Fruit fly (Drosophila melanogaster): ENCODE data around the gene Ncc69.

Ncc69 gene

DNA sequence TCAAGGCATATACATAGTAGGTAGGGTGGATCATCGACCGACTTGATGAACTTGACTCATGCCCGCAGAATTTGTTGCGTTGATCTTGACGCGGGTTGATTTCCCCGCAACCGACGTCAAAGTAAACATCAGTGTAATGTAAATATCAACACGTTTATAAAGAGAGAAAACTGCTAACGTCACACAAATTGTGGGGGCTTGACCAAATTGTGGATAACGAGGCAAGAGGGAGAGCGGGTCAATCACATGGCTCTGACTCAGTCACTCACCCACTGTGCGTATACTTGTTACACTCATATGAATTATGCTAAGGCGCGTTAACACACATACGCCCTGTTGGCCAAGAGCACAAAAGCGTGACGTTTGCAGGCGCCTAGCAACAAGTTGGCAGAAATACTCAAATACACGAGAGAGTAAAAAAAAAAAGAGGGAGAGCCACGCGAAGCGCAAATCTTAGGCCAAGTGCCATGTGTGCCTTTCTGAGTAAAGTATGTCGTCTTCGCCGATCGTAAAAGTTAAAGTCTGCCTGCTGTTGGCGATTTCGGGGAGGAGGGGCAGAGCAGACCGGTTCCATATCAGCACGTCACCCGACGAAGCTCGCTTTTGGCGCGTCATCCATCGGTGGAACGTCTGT lies 15.9 kb upstream of the Ncc69 start (continued):
- TF ChIP-seq CG6854 (GFP tag; optimal IDR thresholded peaks at IDR 0.05) = peak; percentile 87
- peak; percentile 90 for TF ChIP-seq Bdp1 (GFP tag; optimal IDR thresholded peaks at IDR 0.05)
- TF ChIP-seq gce (GFP tag; IDR thresholded peaks at IDR 0.05) = peak; percentile 96
- peak; percentile 88 for TF ChIP-seq CG17612 (GFP tag; IDR thresholded peaks at IDR 0.05)
- no peak for TF ChIP-seq CG14710 (tag; optimal IDR thresholded peaks at IDR 0.05)
- TF ChIP-seq CG30403 (GFP tag; optimal IDR thresholded peaks at IDR 0.05) = peak; percentile 60
- TF ChIP-seq CG4854 (GFP tag; optimal IDR thresholded peaks at IDR 0.05) = peak; percentile 93
- TF ChIP-seq CG6175 (GFP tag; IDR thresholded peaks at IDR 0.05) = peak; percentile 84
- TF ChIP-seq Deaf1 (tag; optimal IDR thresholded peaks at IDR 0.05) = peak; percentile 85
- TF ChIP-seq insv (GFP tag; optimal IDR thresholded peaks at IDR 0.05) = peak; percentile 48 to 78
- TF ChIP-seq Spps (tag; optimal IDR thresholded peaks at IDR 0.05) = peak; percentile 15
- no peak for TF ChIP-seq ato (GFP tag; IDR thresholded peaks at IDR 0.05; ENCODE audit: partially characterized antibody)
- TF ChIP-seq CG17802 (tag; optimal IDR thresholded peaks at IDR 0.05) = peak; percentile 35
- peak; percentile 72 for TF ChIP-seq ken (GFP tag; IDR thresholded peaks at IDR 0.05)
- peak; percentile 47; the same call in 2 of the 3 replicates for TF ChIP-seq row (GFP tag; IDR thresholded peaks at IDR 0.05)
- TF ChIP-seq CG6765 (GFP tag; optimal IDR thresholded peaks at IDR 0.05) = peak; percentile 93
- no peak for TF ChIP-seq ac (GFP tag; optimal IDR thresholded peaks at IDR 0.05)
- peak in 1 of 2 experiments; percentile 95 for TF ChIP-seq Hr51 (GFP tag; optimal IDR thresholded peaks at IDR 0.05)
- peak; percentile 81 for TF ChIP-seq D19B (GFP tag; optimal IDR thresholded peaks at IDR 0.05)
- TF ChIP-seq Sox102F (GFP tag; optimal IDR thresholded peaks at IDR 0.05) = peak; percentile 87
- no peak for TF ChIP-seq hbn (GFP tag; IDR thresholded peaks at IDR 0.05; ENCODE audit: partially characterized antibody)
- peak; percentile 86 for TF ChIP-seq Adf1 (GFP tag; IDR thresholded peaks at IDR 0.05)
- peak; percentile 81 for TF ChIP-seq CG9817 (tag; optimal IDR thresholded peaks at IDR 0.05)
- TF ChIP-seq knrl (GFP tag; IDR thresholded peaks at IDR 0.05; ENCODE audit: partially characterized antibody) = no peak
- peak; percentile 28 for TF ChIP-seq CG11504 (tag; optimal IDR thresholded peaks at IDR 0.05)
- TF ChIP-seq GATAe (GFP tag; conservative IDR thresholded peaks at IDR 0.05) = no peak; the same call in 1 of the 2 replicates
- TF ChIP-seq CG13287 (GFP tag; IDR thresholded peaks at IDR 0.05; ENCODE audit: partially characterized antibody) = no peak; the same call in none of the 2 replicates
- TF ChIP-seq Jarid2 (GFP tag; optimal IDR thresholded peaks at IDR 0.05) = peak; percentile 80
- peak; percentile 99 for TF ChIP-seq Med (GFP tag)
- TF ChIP-seq sob (GFP tag; IDR thresholded peaks at IDR 0.05) = peak; percentile 95
- TF ChIP-seq HmgZ (tag; optimal IDR thresholded peaks at IDR 0.05) = peak; percentile 96
- TF ChIP-seq CG8290 (GFP tag; optimal IDR thresholded peaks at IDR 0.05) = peak; percentile 73
- peak; percentile 61 to 98 for TF ChIP-seq CG8290 (tag; optimal IDR thresholded peaks at IDR 0.05)
- no peak for TF ChIP-seq yki (optimal IDR thresholded peaks at IDR 0.05)
- TF ChIP-seq sim (GFP tag; IDR thresholded peaks at IDR 0.05) = peak; percentile 61; the same call in 1 of the 2 replicates
- TF ChIP-seq Trl (optimal IDR thresholded peaks at IDR 0.05) = peak; percentile 52 to 88
- TF ChIP-seq Trl (GFP tag; optimal IDR thresholded peaks at IDR 0.05) = peak; percentile 94
- peak; percentile 71 for TF ChIP-seq Nf-YC (tag; optimal IDR thresholded peaks at IDR 0.05)
- TF ChIP-seq sr (GFP tag; IDR thresholded peaks at IDR 0.05) = peak; percentile 97

- TF ChIP-seq exex (tag; optimal IDR thresholded peaks at IDR 0.05) (peak; percentile 50), mam (GFP tag; optimal IDR thresholded peaks at IDR 0.05) (no peak), gem (tag; optimal IDR thresholded peaks at IDR 0.05) (no peak), ap (GFP tag; IDR thresholded peaks at IDR 0.05) (no peak), toy (GFP tag; IDR thresholded peaks at IDR 0.05) (no peak), Pdp1 (GFP tag; optimal IDR thresholded peaks at IDR 0.05) (peak in 1 of 2 experiments; percentile 6), pnt (GFP tag; optimal IDR thresholded peaks at IDR 0.05) (no peak), CG12769 (tag; optimal IDR thresholded peaks at IDR 0.05) (peak; percentile 5)
Observed at dm6 chr3L:12405889-12406500, 14.8 kb upstream of the Ncc69 start.

Data from whole organism, embryonic.